Fruit fly (Drosophila melanogaster): Measurements from ENCODE around the gene Tpi.

Gene Tpi

DNA sequence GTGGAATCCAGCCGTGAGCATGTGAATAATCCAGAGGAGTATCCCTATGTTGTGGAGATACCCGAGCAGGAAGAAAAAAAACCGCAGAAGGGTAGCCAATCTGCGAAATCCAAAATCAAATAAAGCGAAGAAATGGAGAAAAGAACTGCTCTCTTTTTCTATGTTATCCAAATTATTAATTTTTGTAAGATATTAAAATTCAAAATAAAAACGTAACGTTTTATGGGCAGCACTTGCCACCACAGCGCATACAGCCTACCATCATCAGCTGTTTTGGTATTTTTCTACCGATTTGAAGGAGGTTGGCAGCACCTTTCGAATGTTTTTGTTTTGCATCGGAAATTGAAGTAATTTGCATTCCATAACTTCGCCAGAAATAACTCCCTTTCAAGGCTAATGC lies 45.5 kb upstream of the Tpi start, which contains the start of gene Bet5:
TSS of gene Bet5 (plus strand) at position 299 of the 400 bp plus-strand sequence.
- no peak for TF ChIP-seq Dfd (GFP tag; optimal IDR thresholded peaks at IDR 0.05)
- no peak for TF ChIP-seq HLH106 (tag; optimal IDR thresholded peaks at IDR 0.05)
- no peak for TF ChIP-seq Jra (GFP tag; optimal IDR thresholded peaks at IDR 0.05)
- no peak for TF ChIP-seq pan (optimal IDR thresholded peaks at IDR 0.05)
- no peak for TF ChIP-seq fru (GFP tag; optimal IDR thresholded peaks at IDR 0.05)
- no peak for TF ChIP-seq Sp1 (GFP tag; optimal IDR thresholded peaks at IDR 0.05)
- TF ChIP-seq dl (GFP tag; optimal IDR thresholded peaks at IDR 0.05; ENCODE audit: insufficient read depth in 1 of 2, partially characterized antibody in 2 of 2), result no peak
- TF ChIP-seq Mio (GFP tag; optimal IDR thresholded peaks at IDR 0.05), result no peak
- TF ChIP-seq brk (GFP tag; optimal IDR thresholded peaks at IDR 0.05), result no peak

DNA sequence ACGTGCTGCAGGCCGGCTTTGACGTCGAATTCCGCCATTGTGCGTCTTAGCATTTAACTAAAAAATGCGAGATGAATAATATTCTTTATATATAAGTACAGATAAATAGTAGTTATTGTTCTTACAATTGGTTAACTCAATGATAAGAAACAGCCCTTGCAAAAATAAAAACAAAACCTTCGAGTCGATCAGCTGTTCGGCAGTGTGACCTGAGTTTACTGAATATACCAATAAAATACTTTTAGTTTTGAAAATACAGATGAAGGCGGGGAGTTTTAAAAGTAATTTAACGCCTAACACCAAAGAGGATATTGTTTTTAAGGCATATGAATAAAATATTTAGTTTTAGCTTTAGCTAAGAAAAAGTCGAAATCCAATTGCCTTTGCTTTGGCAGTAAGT lies 43.1 kb upstream of the Tpi start, which contains the start of the genes CG1983 and CG15530:
TSS of gene CG1983 (minus strand) at position 207 of the 400 bp plus-strand sequence.
TSS of gene CG15530 (plus strand) at position 384 of the 400 bp plus-strand sequence.
- no peak for TF ChIP-seq dmrt93B (GFP tag; optimal IDR thresholded peaks at IDR 0.05)
- no peak for TF ChIP-seq fru (GFP tag; optimal IDR thresholded peaks at IDR 0.05)
- no peak for TF ChIP-seq CG32264 (GFP tag; optimal IDR thresholded peaks at IDR 0.05)
- no peak for TF ChIP-seq Mio (GFP tag; optimal IDR thresholded peaks at IDR 0.05)
- TF ChIP-seq h (GFP tag; optimal IDR thresholded peaks at IDR 0.05), result no peak
- no peak for TF ChIP-seq ey (GFP tag; optimal IDR thresholded peaks at IDR 0.05)
- no peak for TF ChIP-seq Hr83 (GFP tag; optimal IDR thresholded peaks at IDR 0.05; ENCODE audit: poor library complexity, severe bottlenecking)
- no peak for TF ChIP-seq Vsx2 (GFP tag; optimal IDR thresholded peaks at IDR 0.05; ENCODE audit: partially characterized antibody)
- TF ChIP-seq N (GFP tag; optimal IDR thresholded peaks at IDR 0.05), result no peak
- TF ChIP-seq foxo (GFP tag; optimal IDR thresholded peaks at IDR 0.05), result no peak
- TF ChIP-seq pan (optimal IDR thresholded peaks at IDR 0.05), result no peak
- no peak for TF ChIP-seq usp (GFP tag; optimal IDR thresholded peaks at IDR 0.05)
- no peak for TF ChIP-seq woc (GFP tag; optimal IDR thresholded peaks at IDR 0.05)

DNA sequence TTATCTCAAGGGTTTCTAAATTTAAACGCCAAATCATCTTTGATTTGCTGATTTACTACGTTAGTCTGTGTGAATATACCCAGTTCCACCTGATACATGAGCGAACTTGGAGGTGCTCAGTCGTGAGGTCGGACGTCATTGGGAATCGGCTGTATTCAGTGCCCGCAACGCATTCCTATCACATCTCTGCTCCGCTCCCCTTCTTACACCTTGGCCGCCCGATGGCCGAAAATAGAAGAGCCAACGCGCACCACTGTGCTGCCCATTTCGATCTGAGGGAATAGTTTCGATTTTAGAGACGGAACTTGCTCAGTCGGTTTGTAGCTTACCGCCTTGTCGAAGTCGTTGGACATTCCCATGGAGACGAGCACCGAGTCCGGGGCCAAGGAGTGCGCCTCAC lies 41.9 kb upstream of the Tpi start:
- TF ChIP-seq Jra (GFP tag; optimal IDR thresholded peaks at IDR 0.05) (no peak), sv (GFP tag; optimal IDR thresholded peaks at IDR 0.05) (no peak), Sp1 (GFP tag; optimal IDR thresholded peaks at IDR 0.05) (no peak), dsf (GFP tag; optimal IDR thresholded peaks at IDR 0.05; ENCODE audit: borderline replicate concordance) (no peak), CrebA (GFP tag; optimal IDR thresholded peaks at IDR 0.05; ENCODE audit: borderline replicate concordance) (no peak), HLH106 (tag; optimal IDR thresholded peaks at IDR 0.05) (no peak), Hnf4 (GFP tag; optimal IDR thresholded peaks at IDR 0.05) (no peak), brk (GFP tag; optimal IDR thresholded peaks at IDR 0.05) (no peak), woc (GFP tag; optimal IDR thresholded peaks at IDR 0.05) (no peak), pan (optimal IDR thresholded peaks at IDR 0.05) (no peak), fru (GFP tag; optimal IDR thresholded peaks at IDR 0.05) (no peak), sage (GFP tag; optimal IDR thresholded peaks at IDR 0.05) (no peak)

DNA sequence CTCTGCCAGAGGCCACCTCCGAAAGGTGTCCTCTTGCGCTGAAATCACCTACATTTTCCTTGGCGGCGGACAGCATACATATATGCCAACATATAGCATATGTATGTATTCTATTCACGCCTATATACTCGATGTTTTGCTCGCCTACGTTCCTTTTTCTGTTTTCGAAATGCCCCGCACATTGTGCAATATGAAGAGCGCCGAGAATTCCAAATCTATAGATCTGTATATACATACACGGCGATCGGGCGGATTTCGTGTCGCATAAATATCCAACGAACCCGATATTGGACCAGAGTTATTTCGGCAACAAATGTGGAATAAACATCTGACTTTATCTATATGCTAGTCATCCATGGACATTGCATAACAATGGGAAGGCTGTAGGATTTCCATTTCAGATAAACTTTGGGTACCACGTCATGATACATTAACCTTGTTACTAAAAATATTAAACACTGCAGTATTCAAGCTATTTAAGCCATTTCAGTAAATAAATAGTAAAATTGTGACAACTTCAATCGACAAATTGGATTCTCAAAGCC lies 40.7 kb upstream of the Tpi start:
- TF ChIP-seq jim (GFP tag; optimal IDR thresholded peaks at IDR 0.05) (no peak), sv (GFP tag; optimal IDR thresholded peaks at IDR 0.05) (no peak), CG9705 (GFP tag; optimal IDR thresholded peaks at IDR 0.05) (no peak), Dif (GFP tag; optimal IDR thresholded peaks at IDR 0.05; ENCODE audit: partially characterized antibody) (no peak)

DNA sequence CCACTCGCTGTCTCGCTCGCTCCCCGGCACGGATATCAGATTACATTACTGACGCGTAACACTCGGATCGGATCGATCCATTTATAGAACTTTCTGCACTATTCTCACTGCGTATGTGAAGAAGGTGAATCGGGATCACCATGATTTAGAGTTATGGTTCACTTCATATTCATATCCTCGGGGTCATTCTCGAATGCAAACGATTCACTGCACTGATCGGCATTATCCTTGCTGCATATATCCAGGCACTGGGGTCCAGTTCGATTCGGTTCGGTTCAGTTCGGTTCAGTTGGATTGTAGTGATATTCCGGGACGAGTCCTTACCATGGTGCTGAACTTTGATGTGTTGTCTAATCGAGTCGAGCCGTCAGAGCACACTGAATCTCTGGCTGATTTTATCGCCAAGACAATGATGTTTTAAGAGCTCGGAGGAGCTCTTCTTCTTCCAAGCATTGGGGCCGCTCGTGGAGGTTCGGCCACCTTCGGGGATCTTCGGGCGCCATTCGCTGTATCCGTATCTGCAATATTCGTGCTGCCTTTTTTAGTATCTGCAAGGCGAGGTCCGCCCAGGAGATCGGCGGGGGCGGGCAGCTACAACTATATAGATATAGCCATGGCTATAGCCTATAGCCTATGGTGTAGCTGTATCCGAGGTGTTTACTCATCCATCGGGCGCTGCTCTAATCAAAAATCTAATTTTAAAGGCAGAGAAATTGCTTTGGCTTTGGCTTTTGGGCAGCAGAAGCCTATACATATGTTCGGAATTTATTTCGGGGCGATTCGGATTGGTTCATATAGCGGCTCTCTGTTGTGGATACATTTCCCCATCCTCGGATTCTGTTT lies 40.0 kb upstream of the Tpi start, which contains the start of gene Mlc2:
TSS of gene Mlc2 (minus strand) at position 392 of the 843 bp plus-strand sequence.
- TF ChIP-seq dsf (GFP tag; optimal IDR thresholded peaks at IDR 0.05; ENCODE audit: borderline replicate concordance) (no peak), tai (GFP tag; optimal IDR thresholded peaks at IDR 0.05) (no peak), sv (GFP tag; optimal IDR thresholded peaks at IDR 0.05) (no peak), fru (GFP tag; optimal IDR thresholded peaks at IDR 0.05) (no peak), Hr83 (GFP tag; optimal IDR thresholded peaks at IDR 0.05; ENCODE audit: poor library complexity, severe bottlenecking) (no peak), Vsx2 (GFP tag; optimal IDR thresholded peaks at IDR 0.05; ENCODE audit: partially characterized antibody) (no peak), Myc (optimal IDR thresholded peaks at IDR 0.05) (no peak), HLH106 (tag; optimal IDR thresholded peaks at IDR 0.05) (no peak), pan (optimal IDR thresholded peaks at IDR 0.05) (no peak), psq (GFP tag; optimal IDR thresholded peaks at IDR 0.05) (no peak), Hr78 (GFP tag; optimal IDR thresholded peaks at IDR 0.05) (no peak), Abd-B (GFP tag; optimal IDR thresholded peaks at IDR 0.05) (no peak), dl (GFP tag; optimal IDR thresholded peaks at IDR 0.05; ENCODE audit: insufficient read depth in 1 of 2, partially characterized antibody in 2 of 2) (no peak), Hnf4 (GFP tag; optimal IDR thresholded peaks at IDR 0.05) (no peak)

Data from whole organism, wandering third instar larva.